Worm (Caenorhabditis elegans) whole organism, L2 larva: ENCODE data around the gene hpo-36.

Experiments
- C34F6.9 ChIP-seq: fragments of 150-350 bp; optimal IDR thresholded peaks from 2 replicates; lab custom pipeline; 2014; ENCODE audit warnings: missing biosample characterization, missing genetic modification characterization
- F13H6.1 ChIP-seq: sonication (generic microtip); optimal IDR thresholded peaks from 2 replicates; lab custom pipeline; 2016; ENCODE audit warnings: missing genetic modification characterization, missing compliant biosample characterization
- Y55F3AM.14 ChIP-seq: fragments of 200-800 bp; sonication (Bioruptor generic); optimal IDR thresholded peaks from 2 replicates; lab custom pipeline; 2018; ENCODE audit warnings: mild to moderate bottlenecking, missing genetic modification characterization, missing compliant biosample characterization
- ZK546.5 ChIP-seq: sonication (generic microtip); optimal IDR thresholded peaks from 2 replicates; lab custom pipeline; 2017; ENCODE audit warnings: missing biosample characterization, missing genetic modification characterization
- alr-1 ChIP-seq: fragments of 150-350 bp; optimal IDR thresholded peaks from 2 replicates; lab custom pipeline; 2014; ENCODE audit warnings: missing biosample characterization, missing genetic modification characterization
- aly-2 ChIP-seq: fragments of 150-350 bp; optimal IDR thresholded peaks from 2 replicates; lab custom pipeline; 2014; ENCODE audit warnings: missing biosample characterization, missing genetic modification characterization
- ceh-16 ChIP-seq: fragments of 150-350 bp; optimal IDR thresholded peaks from 2 replicates; lab custom pipeline; 2014; ENCODE audit warnings: missing biosample characterization, missing genetic modification characterization
- ceh-82 ChIP-seq: fragments of 150-350 bp; optimal IDR thresholded peaks from 2 replicates; lab custom pipeline; 2014; ENCODE audit warnings: missing biosample characterization, missing genetic modification characterization
- crh-2 ChIP-seq: sonication (generic microtip); optimal IDR thresholded peaks from 2 replicates; lab custom pipeline; 2017; ENCODE audit warnings: missing biosample characterization, missing genetic modification characterization
- dmd-4 ChIP-seq: sonication (generic microtip); optimal IDR thresholded peaks from 2 replicates; lab custom pipeline; 2017; ENCODE audit warnings: missing biosample characterization, missing genetic modification characterization
- egl-27 ChIP-seq: sonication (generic microtip); optimal IDR thresholded peaks from 3 replicates; lab custom pipeline; 2017; ENCODE audit warnings: missing biosample characterization, missing genetic modification reagents, missing genetic modification characterization
- elt-3 ChIP-seq: sonication (generic microtip); optimal IDR thresholded peaks from 2 replicates; lab custom pipeline; 2017; ENCODE audit warnings: missing biosample characterization, missing genetic modification characterization
- fos-1 ChIP-seq: fragments of 150-350 bp; optimal IDR thresholded peaks from 2 replicates; lab custom pipeline; 2014; ENCODE audit warnings: missing biosample characterization, missing genetic modification characterization
- gmeb-1 ChIP-seq: fragments of 150-350 bp; optimal IDR thresholded peaks from 2 replicates; lab custom pipeline; 2014; ENCODE audit warnings: missing biosample characterization, missing genetic modification characterization
- lin-13 ChIP-seq: fragments of 150-350 bp; optimal IDR thresholded peaks from 2 replicates; lab custom pipeline; 2014; ENCODE audit warnings: missing biosample characterization, missing genetic modification reagents, missing genetic modification characterization
- lin-39 ChIP-seq: fragments of 150-350 bp; optimal IDR thresholded peaks from 2 replicates; lab custom pipeline; 2014; ENCODE audit warnings: missing biosample characterization, missing genetic modification reagents, missing genetic modification characterization
- lsy-2 ChIP-seq, 2 experiments: fragments of 150-350 bp in 1 of 2; sonication (generic microtip) in 1 of 2; optimal IDR thresholded peaks; 2 replicates each; lab custom pipeline; 2014 to 2017; ENCODE audit warnings: missing biosample characterization in 2 of 2, missing genetic modification characterization in 2 of 2
- mbf-1 ChIP-seq: sonication (generic microtip); optimal IDR thresholded peaks from 2 replicates; lab custom pipeline; 2017; ENCODE audit warnings: missing biosample characterization, missing genetic modification characterization
- mdl-1 ChIP-seq, 2 experiments: fragments of 150-350 bp in 1 of 2; sonication (generic microtip) in 1 of 2; optimal IDR thresholded peaks; 2 replicates each; lab custom pipeline; 2017; ENCODE audit warnings: missing biosample characterization in 2 of 2, missing genetic modification characterization in 2 of 2
- nhr-10 ChIP-seq: sonication (generic microtip); optimal IDR thresholded peaks from 2 replicates; lab custom pipeline; 2017; ENCODE audit warnings: missing biosample characterization, missing genetic modification characterization
- nhr-11 ChIP-seq: fragments of 150-350 bp; optimal IDR thresholded peaks from 2 replicates; lab custom pipeline; 2014; ENCODE audit warnings: missing biosample characterization, missing genetic modification characterization
- nhr-12 ChIP-seq: fragments of 150-350 bp; optimal IDR thresholded peaks from 2 replicates; lab custom pipeline; 2014; ENCODE audit warnings: missing biosample characterization, missing genetic modification characterization
- nhr-129 ChIP-seq: fragments of 150-350 bp; optimal IDR thresholded peaks from 2 replicates; lab custom pipeline; 2014; ENCODE audit warnings: missing biosample characterization, missing genetic modification characterization
- nhr-23 ChIP-seq: fragments of 150-350 bp; optimal IDR thresholded peaks from 2 replicates; lab custom pipeline; 2014; ENCODE audit warnings: missing biosample characterization, missing genetic modification reagents, missing genetic modification characterization
- nhr-237 ChIP-seq: fragments of 150-350 bp; optimal IDR thresholded peaks from 2 replicates; lab custom pipeline; 2014; ENCODE audit warnings: missing biosample characterization, missing genetic modification characterization
- nhr-25 ChIP-seq: fragments of 150-350 bp; sonication (generic microtip); optimal IDR thresholded peaks from 3 replicates; lab custom pipeline; 2014; ENCODE audit warnings: missing biosample characterization, missing genetic modification characterization
- nhr-6 ChIP-seq: fragments of 150-350 bp; optimal IDR thresholded peaks from 2 replicates; lab custom pipeline; 2014; ENCODE audit warnings: missing biosample characterization, missing genetic modification characterization
- peb-1 ChIP-seq: fragments of 150-350 bp; optimal IDR thresholded peaks from 2 replicates; lab custom pipeline; 2014; ENCODE audit warnings: missing biosample characterization, missing genetic modification characterization
- sem-4 ChIP-seq: fragments of 150-350 bp; optimal IDR thresholded peaks from 2 replicates; lab custom pipeline; 2014; ENCODE audit warnings: missing biosample characterization, missing genetic modification reagents, missing genetic modification characterization
- skn-1 ChIP-seq: sonication (generic microtip); optimal IDR thresholded peaks from 2 replicates; lab custom pipeline; 2017; ENCODE audit warnings: missing biosample characterization, missing genetic modification characterization
- sma-3 ChIP-seq: sonication (generic microtip); optimal IDR thresholded peaks from 2 replicates; lab custom pipeline; 2016; ENCODE audit warnings: missing genetic modification reagents, missing genetic modification characterization, missing compliant biosample characterization
- sma-9 ChIP-seq, 2 experiments: fragments of 150-350 bp in 1 of 2; sonication (generic microtip) in 1 of 2; optimal IDR thresholded peaks; 2 replicates each; lab custom pipeline; 2014 to 2016; ENCODE audit warnings: missing genetic modification characterization in 2 of 2, mild to moderate bottlenecking in 1 of 2, missing biosample characterization in 1 of 2, missing compliant biosample characterization in 1 of 2, missing genetic modification reagents in 1 of 2, moderate library complexity in 1 of 2
- unc-55 ChIP-seq: fragments of 150-350 bp; sonication (generic microtip); optimal IDR thresholded peaks from 3 replicates; lab custom pipeline; 2014; ENCODE audit warnings: missing biosample characterization, missing genetic modification reagents, missing genetic modification characterization
- unc-62 ChIP-seq: fragments of 150-350 bp; optimal IDR thresholded peaks from 2 replicates; lab custom pipeline; 2014; ENCODE audit warnings: missing biosample characterization, missing genetic modification reagents, missing genetic modification characterization
- zag-1 ChIP-seq: fragments of 150-350 bp; optimal IDR thresholded peaks from 2 replicates; lab custom pipeline; 2014; ENCODE audit warnings: missing biosample characterization, missing genetic modification characterization
- ztf-1 ChIP-seq: fragments of 200-800 bp; sonication (Bioruptor generic); conservative IDR thresholded peaks from 2 replicates; pipeline ENCODE4 v1.3.6; 2022; ENCODE audit warnings: missing genetic modification characterization, missing compliant biosample characterization
- ztf-4 ChIP-seq: fragments of 150-350 bp; optimal IDR thresholded peaks from 2 replicates; lab custom pipeline; 2014; ENCODE audit warnings: missing biosample characterization, missing genetic modification characterization

Gene hpo-36

ce11 chrV:3697071-3697470 is 42.1 kb downstream of the hpo-36 start (continued):
- no peak for TF ChIP-seq lin-39 (tag; lab: Kevin White, UChicago)
- TF ChIP-seq fos-1 (tag; lab: Kevin White, UChicago) = peak; percentile 60
- no peak for TF ChIP-seq mbf-1 (tag; lab: Kevin White, UChicago)
- TF ChIP-seq C34F6.9 (tag; lab: Kevin White, UChicago) = no peak
- TF ChIP-seq ztf-4 (tag; lab: Kevin White, UChicago) = no peak
- no peak for TF ChIP-seq unc-55 (GFP tag; lab: Kevin White, UChicago)
- TF ChIP-seq alr-1 (tag; lab: Kevin White, UChicago) = no peak
- peak; percentile 59 for TF ChIP-seq crh-2 (tag; lab: Kevin White, UChicago)
- TF ChIP-seq ceh-82 (tag; lab: Kevin White, UChicago) = no peak
- TF ChIP-seq ceh-16 (tag; lab: Kevin White, UChicago) = no peak
- TF ChIP-seq lin-13 (GFP tag; lab: Kevin White, UChicago) = no peak
- no peak for TF ChIP-seq aly-2 (tag; lab: Kevin White, UChicago)
- no peak for TF ChIP-seq ZK546.5 (tag; lab: Kevin White, UChicago)
- no peak for TF ChIP-seq ztf-1 (GFP tag; lab: Robert Waterston, UW)
- TF ChIP-seq, all 48 proteins: peak for 7

ce11 chrV:3695254-3695653 is 43.9 kb downstream of the hpo-36 start:
- TF ChIP-seq sma-9 (GFP tag; optimal IDR thresholded peaks at IDR 0.05; lab: Kevin White, UChicago) = peak; percentile 1
- TF ChIP-seq sma-9 (tag; optimal IDR thresholded peaks at IDR 0.05; lab: Kevin White, UChicago) = no peak
- TF ChIP-seq ztf-1 (GFP tag; lab: Robert Waterston, UW) = no peak
- no peak for TF ChIP-seq skn-1 (tag; lab: Kevin White, UChicago)
- TF ChIP-seq nhr-23 (tag; lab: Kevin White, UChicago) = no peak
- TF ChIP-seq ztf-4 (tag; lab: Kevin White, UChicago) = no peak
- no peak for TF ChIP-seq nhr-11 (tag; lab: Kevin White, UChicago)
- no peak for TF ChIP-seq ceh-16 (tag; lab: Kevin White, UChicago)
- TF ChIP-seq egl-27 (tag; lab: Kevin White, UChicago) = no peak
- peak; percentile 1 for TF ChIP-seq F13H6.1
- no peak for TF ChIP-seq dmd-4 (tag; lab: Kevin White, UChicago)
- TF ChIP-seq lsy-2 (tag; optimal IDR thresholded peaks at IDR 0.05; lab: Kevin White, UChicago) = peak in 1 of 2 experiments; percentile 26
- no peak for TF ChIP-seq sma-3 (GFP tag; lab: Kevin White, UChicago)
- TF ChIP-seq nhr-6 (tag; lab: Kevin White, UChicago) = no peak

- no peak for TF ChIP-seq unc-62 (GFP tag; lab: Kevin White, UChicago)
- no peak for TF ChIP-seq C34F6.9 (tag; lab: Kevin White, UChicago)
- TF ChIP-seq elt-3 (tag; lab: Kevin White, UChicago) = no peak
- TF ChIP-seq crh-2 (tag; lab: Kevin White, UChicago) = no peak
- peak; percentile 15 for TF ChIP-seq fos-1 (tag; lab: Kevin White, UChicago)
- no peak for TF ChIP-seq nhr-12
- no peak for TF ChIP-seq sem-4 (tag; lab: Kevin White, UChicago)
Observed at ce11 chrV:3693657-3694056, 45.5 kb downstream of the hpo-36 start.

ce11 chrV:3692613-3693012 is 46.6 kb downstream of the hpo-36 start:
- TF ChIP-seq nhr-23 (tag; lab: Kevin White, UChicago) (no peak), sma-9 (GFP tag; optimal IDR thresholded peaks at IDR 0.05; lab: Kevin White, UChicago) (peak; percentile 25), sma-9 (tag; optimal IDR thresholded peaks at IDR 0.05; lab: Kevin White, UChicago) (no peak), mdl-1 (tag; optimal IDR thresholded peaks at IDR 0.05; lab: Kevin White, UChicago) (no peak), fos-1 (tag; lab: Kevin White, UChicago) (peak; percentile 31)

ce11 chrV:3688733-3689132 is 50.5 kb downstream of the hpo-36 start:
- no peak for TF ChIP-seq nhr-25
- no peak for TF ChIP-seq Y55F3AM.14 (GFP tag; lab: Kevin White, UChicago)
- no peak for TF ChIP-seq ZK546.5 (tag; lab: Kevin White, UChicago)
- no peak for TF ChIP-seq nhr-6 (tag; lab: Kevin White, UChicago)
- TF ChIP-seq nhr-10 (tag; lab: Kevin White, UChicago) = no peak
- peak in 1 of 2 experiments; percentile 35 for TF ChIP-seq lsy-2 (tag; optimal IDR thresholded peaks at IDR 0.05; lab: Kevin White, UChicago)
- no peak for TF ChIP-seq ceh-82 (tag; lab: Kevin White, UChicago)
- TF ChIP-seq ztf-1 (GFP tag; lab: Robert Waterston, UW) = no peak
- TF ChIP-seq nhr-12 = no peak
- TF ChIP-seq zag-1 = peak; percentile 13
- peak; percentile 22 for TF ChIP-seq sma-9 (GFP tag; optimal IDR thresholded peaks at IDR 0.05; lab: Kevin White, UChicago)
- no peak for TF ChIP-seq sma-9 (tag; optimal IDR thresholded peaks at IDR 0.05; lab: Kevin White, UChicago)
- peak; percentile 38 for TF ChIP-seq unc-55 (GFP tag; lab: Kevin White, UChicago)
- TF ChIP-seq peb-1 = no peak
- no peak for TF ChIP-seq nhr-237 (tag; lab: Kevin White, UChicago)
- TF ChIP-seq C34F6.9 (tag; lab: Kevin White, UChicago) = peak; percentile 50
- TF ChIP-seq F13H6.1 = peak; percentile 44
- TF ChIP-seq gmeb-1 (tag; lab: Kevin White, UChicago) = no peak
- peak; percentile 31 for TF ChIP-seq nhr-129 (tag; lab: Kevin White, UChicago)
